Fruit fly (Drosophila melanogaster): ENCODE measurements around the gene CG31223.

DNA sequence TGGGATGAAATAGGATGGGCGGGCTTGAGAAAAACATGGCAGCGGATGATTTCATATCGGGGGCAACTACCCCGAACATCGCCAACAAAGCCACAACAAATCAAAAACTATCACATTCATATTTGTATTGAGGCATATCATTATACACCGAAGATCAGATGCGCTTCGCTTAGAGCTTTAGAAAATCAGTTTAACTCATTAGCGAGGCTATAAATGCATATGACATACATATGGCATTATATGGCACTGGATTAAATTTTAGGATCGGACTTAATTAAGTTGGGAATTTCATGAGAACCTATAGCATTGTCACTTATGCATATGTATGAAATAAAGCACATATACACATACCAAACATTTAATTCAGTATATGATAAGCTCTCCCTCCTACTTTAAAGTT is 15.4 kb downstream of the CG31223 start:
- TF ChIP-seq CG8478 (optimal IDR thresholded peaks at IDR 0.05) (no peak), CTCF (optimal IDR thresholded peaks at IDR 0.05) (no peak)

Measured in S2 (cell line).